Worm (Caenorhabditis elegans) whole organism, L2 larva: ENCODE data around the gene srw-68.

Source experiments
- C34F6.9 ChIP-seq: fragments of 150-350 bp; optimal IDR thresholded peaks from 2 replicates; lab custom pipeline; 2014; ENCODE audit warnings: missing biosample characterization, missing genetic modification characterization
- F13H6.1 ChIP-seq: sonication (generic microtip); optimal IDR thresholded peaks from 2 replicates; lab custom pipeline; 2016; ENCODE audit warnings: missing genetic modification characterization, missing compliant biosample characterization
- R02D3.7 ChIP-seq: fragments of 150-350 bp; optimal IDR thresholded peaks from 2 replicates; lab custom pipeline; 2014; ENCODE audit warnings: missing biosample characterization, missing genetic modification characterization
- Y55F3AM.14 ChIP-seq: fragments of 200-800 bp; sonication (Bioruptor generic); optimal IDR thresholded peaks from 2 replicates; lab custom pipeline; 2018; ENCODE audit warnings: mild to moderate bottlenecking, missing genetic modification characterization, missing compliant biosample characterization
- ZK546.5 ChIP-seq: sonication (generic microtip); optimal IDR thresholded peaks from 2 replicates; lab custom pipeline; 2017; ENCODE audit warnings: missing biosample characterization, missing genetic modification characterization
- ama-1 ChIP-seq: fragments of 150-350 bp; optimal IDR thresholded peaks from 2 replicates; lab custom pipeline; 2018; ENCODE audit warnings: inconsistent platforms
- blmp-1 ChIP-seq: sonication (generic microtip); optimal IDR thresholded peaks from 2 replicates; lab custom pipeline; 2017; ENCODE audit warnings: missing genetic modification characterization, mild to moderate bottlenecking, missing compliant biosample characterization, antibody characterized with exemption, moderate library complexity; ENCODE audit not compliant: insufficient read depth
- ceh-16 ChIP-seq: fragments of 150-350 bp; optimal IDR thresholded peaks from 2 replicates; lab custom pipeline; 2014; ENCODE audit warnings: missing biosample characterization, missing genetic modification characterization
- ceh-82 ChIP-seq: fragments of 150-350 bp; optimal IDR thresholded peaks from 2 replicates; lab custom pipeline; 2014; ENCODE audit warnings: missing biosample characterization, missing genetic modification characterization
- dmd-4 ChIP-seq: sonication (generic microtip); optimal IDR thresholded peaks from 2 replicates; lab custom pipeline; 2017; ENCODE audit warnings: missing biosample characterization, missing genetic modification characterization
- egl-27 ChIP-seq: sonication (generic microtip); optimal IDR thresholded peaks from 3 replicates; lab custom pipeline; 2017; ENCODE audit warnings: missing biosample characterization, missing genetic modification reagents, missing genetic modification characterization
- elt-1 ChIP-seq: fragments of 150-350 bp; optimal IDR thresholded peaks from 2 replicates; lab custom pipeline; 2014; ENCODE audit warnings: missing biosample characterization, missing genetic modification characterization
- elt-3 ChIP-seq: sonication (generic microtip); optimal IDR thresholded peaks from 2 replicates; lab custom pipeline; 2017; ENCODE audit warnings: missing biosample characterization, missing genetic modification characterization
- fos-1 ChIP-seq: fragments of 150-350 bp; optimal IDR thresholded peaks from 2 replicates; lab custom pipeline; 2014; ENCODE audit warnings: missing biosample characterization, missing genetic modification characterization
- lin-11 ChIP-seq: fragments of 150-350 bp; sonication (generic microtip); optimal IDR thresholded peaks from 2 replicates; lab custom pipeline; 2014; ENCODE audit warnings: missing biosample characterization, missing genetic modification characterization, inconsistent platforms, mixed read lengths
- lin-13 ChIP-seq: fragments of 150-350 bp; optimal IDR thresholded peaks from 2 replicates; lab custom pipeline; 2014; ENCODE audit warnings: missing biosample characterization, missing genetic modification reagents, missing genetic modification characterization
- lin-39 ChIP-seq: fragments of 150-350 bp; optimal IDR thresholded peaks from 2 replicates; lab custom pipeline; 2014; ENCODE audit warnings: missing biosample characterization, missing genetic modification reagents, missing genetic modification characterization
- lsy-2 ChIP-seq, 2 experiments: fragments of 150-350 bp in 1 of 2; sonication (generic microtip) in 1 of 2; optimal IDR thresholded peaks; 2 replicates each; lab custom pipeline; 2014 to 2017; ENCODE audit warnings: missing biosample characterization in 2 of 2, missing genetic modification characterization in 2 of 2
- mab-5 ChIP-seq: fragments of 150-350 bp; optimal IDR thresholded peaks from 2 replicates; lab custom pipeline; 2014; ENCODE audit warnings: missing biosample characterization, missing genetic modification characterization
- mbf-1 ChIP-seq: sonication (generic microtip); optimal IDR thresholded peaks from 2 replicates; lab custom pipeline; 2017; ENCODE audit warnings: missing biosample characterization, missing genetic modification characterization
- mdl-1 ChIP-seq, 2 experiments: fragments of 150-350 bp in 1 of 2; sonication (generic microtip) in 1 of 2; optimal IDR thresholded peaks; 2 replicates each; lab custom pipeline; 2017; ENCODE audit warnings: missing biosample characterization in 2 of 2, missing genetic modification characterization in 2 of 2
- nhr-10 ChIP-seq: sonication (generic microtip); optimal IDR thresholded peaks from 2 replicates; lab custom pipeline; 2017; ENCODE audit warnings: missing biosample characterization, missing genetic modification characterization
- nhr-11 ChIP-seq: fragments of 150-350 bp; optimal IDR thresholded peaks from 2 replicates; lab custom pipeline; 2014; ENCODE audit warnings: missing biosample characterization, missing genetic modification characterization
- nhr-12 ChIP-seq: fragments of 150-350 bp; optimal IDR thresholded peaks from 2 replicates; lab custom pipeline; 2014; ENCODE audit warnings: missing biosample characterization, missing genetic modification characterization
- nhr-129 ChIP-seq: fragments of 150-350 bp; optimal IDR thresholded peaks from 2 replicates; lab custom pipeline; 2014; ENCODE audit warnings: missing biosample characterization, missing genetic modification characterization
- nhr-21 ChIP-seq: fragments of 150-350 bp; optimal IDR thresholded peaks from 2 replicates; lab custom pipeline; 2014; ENCODE audit warnings: missing biosample characterization, missing genetic modification characterization
- nhr-237 ChIP-seq: fragments of 150-350 bp; optimal IDR thresholded peaks from 2 replicates; lab custom pipeline; 2014; ENCODE audit warnings: missing biosample characterization, missing genetic modification characterization
- nhr-77 ChIP-seq: fragments of 150-350 bp; optimal IDR thresholded peaks from 2 replicates; lab custom pipeline; 2014; ENCODE audit warnings: missing biosample characterization, missing genetic modification characterization
- sem-4 ChIP-seq: fragments of 150-350 bp; optimal IDR thresholded peaks from 2 replicates; lab custom pipeline; 2014; ENCODE audit warnings: missing biosample characterization, missing genetic modification reagents, missing genetic modification characterization
- sma-3 ChIP-seq: sonication (generic microtip); optimal IDR thresholded peaks from 2 replicates; lab custom pipeline; 2016; ENCODE audit warnings: missing genetic modification reagents, missing genetic modification characterization, missing compliant biosample characterization
- sma-9 ChIP-seq, 2 experiments: fragments of 150-350 bp in 1 of 2; sonication (generic microtip) in 1 of 2; optimal IDR thresholded peaks; 2 replicates each; lab custom pipeline; 2014 to 2016; ENCODE audit warnings: missing genetic modification characterization in 2 of 2, mild to moderate bottlenecking in 1 of 2, missing biosample characterization in 1 of 2, missing compliant biosample characterization in 1 of 2, missing genetic modification reagents in 1 of 2, moderate library complexity in 1 of 2
- snpc-4 ChIP-seq: fragments of 150-350 bp; optimal IDR thresholded peaks from 2 replicates; lab custom pipeline; 2014; ENCODE audit warnings: missing biosample characterization, missing genetic modification characterization
- unc-39 ChIP-seq: fragments of 150-350 bp; optimal IDR thresholded peaks from 2 replicates; lab custom pipeline; 2014; ENCODE audit warnings: missing biosample characterization, missing genetic modification characterization
- unc-55 ChIP-seq: fragments of 150-350 bp; sonication (generic microtip); optimal IDR thresholded peaks from 3 replicates; lab custom pipeline; 2014; ENCODE audit warnings: missing biosample characterization, missing genetic modification reagents, missing genetic modification characterization
- ztf-1 ChIP-seq: fragments of 200-800 bp; sonication (Bioruptor generic); conservative IDR thresholded peaks from 2 replicates; pipeline ENCODE4 v1.3.6; 2022; ENCODE audit warnings: missing genetic modification characterization, missing compliant biosample characterization
- ztf-11 ChIP-seq: sonication (generic microtip); optimal IDR thresholded peaks from 2 replicates; lab custom pipeline; 2017; ENCODE audit warnings: missing biosample characterization, missing genetic modification characterization
- ztf-4 ChIP-seq: fragments of 150-350 bp; optimal IDR thresholded peaks from 2 replicates; lab custom pipeline; 2014; ENCODE audit warnings: missing biosample characterization, missing genetic modification characterization

The srw-68 gene

ce11 chrV:7432441-7433146 lies 6.1 kb upstream of the srw-68 start:
- TF ChIP-seq nhr-77 (tag; lab: Kevin White, UChicago), result no peak
- no peak for TF ChIP-seq sem-4 (tag; lab: Kevin White, UChicago)
- peak; percentile 45 for TF ChIP-seq ztf-4 (tag; lab: Kevin White, UChicago)
- TF ChIP-seq egl-27 (tag; lab: Kevin White, UChicago), result no peak
- no peak for TF ChIP-seq sma-9 (GFP tag; optimal IDR thresholded peaks at IDR 0.05; lab: Kevin White, UChicago)
- TF ChIP-seq sma-9 (tag; optimal IDR thresholded peaks at IDR 0.05; lab: Kevin White, UChicago), result no peak
- no peak for TF ChIP-seq ztf-1 (GFP tag; lab: Robert Waterston, UW)
- TF ChIP-seq ceh-16 (tag; lab: Kevin White, UChicago), result no peak
- no peak for TF ChIP-seq C34F6.9 (tag; lab: Kevin White, UChicago)
- peak; percentile 10 for TF ChIP-seq nhr-129
- TF ChIP-seq lin-13 (GFP tag; lab: Kevin White, UChicago), result no peak
- TF ChIP-seq sma-3 (GFP tag; lab: Kevin White, UChicago), result no peak
- no peak for TF ChIP-seq ZK546.5 (tag; lab: Kevin White, UChicago)
- TF ChIP-seq blmp-1 (tag; lab: Kevin White, UChicago), result no peak
- TF ChIP-seq mbf-1, result no peak
- TF ChIP-seq unc-39, result no peak
- TF ChIP-seq lin-11 (tag; lab: Kevin White, UChicago), result no peak
- TF ChIP-seq ama-1 (lab: Kevin White, UChicago), result peak; percentile 82
- no peak for TF ChIP-seq elt-1 (tag; lab: Kevin White, UChicago)
- TF ChIP-seq nhr-237, result no peak
- TF ChIP-seq snpc-4 (tag; lab: Kevin White, UChicago), result no peak
- TF ChIP-seq fos-1 (tag; lab: Kevin White, UChicago), result no peak
- TF ChIP-seq dmd-4 (tag; lab: Kevin White, UChicago), result no peak
- TF ChIP-seq nhr-10 (tag; lab: Kevin White, UChicago), result no peak
- TF ChIP-seq F13H6.1 (tag; lab: Kevin White, UChicago), result no peak
- no peak for TF ChIP-seq mdl-1 (tag; optimal IDR thresholded peaks at IDR 0.05; lab: Kevin White, UChicago)
- no peak for TF ChIP-seq R02D3.7 (tag; lab: Kevin White, UChicago)
- no peak for TF ChIP-seq lsy-2 (tag; optimal IDR thresholded peaks at IDR 0.05; lab: Kevin White, UChicago)
- TF ChIP-seq nhr-11 (tag; lab: Kevin White, UChicago), result no peak
- TF ChIP-seq ceh-82, result no peak
- TF ChIP-seq nhr-21 (tag; lab: Kevin White, UChicago), result peak; percentile 33

ce11 chrV:7431016-7431415 lies 4.5 kb upstream of the srw-68 start, which contains the start of gene srw-71:
srw-71 (minus strand) TSS chrV:7431116.
- TF ChIP-seq mdl-1 (tag; optimal IDR thresholded peaks at IDR 0.05; lab: Kevin White, UChicago), result no peak
- TF ChIP-seq F13H6.1 (tag; lab: Kevin White, UChicago), result no peak
- no peak for TF ChIP-seq ZK546.5 (tag; lab: Kevin White, UChicago)
- TF ChIP-seq elt-3 (tag; lab: Kevin White, UChicago), result no peak
- no peak for TF ChIP-seq nhr-21 (tag; lab: Kevin White, UChicago)
- no peak for TF ChIP-seq lin-39 (tag; lab: Kevin White, UChicago)
- no peak for TF ChIP-seq snpc-4 (tag; lab: Kevin White, UChicago)
- no peak for TF ChIP-seq mbf-1
- no peak for TF ChIP-seq mab-5 (tag; lab: Kevin White, UChicago)

- TF ChIP-seq sma-3 (GFP tag; lab: Kevin White, UChicago), result no peak
- no peak for TF ChIP-seq Y55F3AM.14 (GFP tag; lab: Kevin White, UChicago)
- no peak for TF ChIP-seq mdl-1 (tag; optimal IDR thresholded peaks at IDR 0.05; lab: Kevin White, UChicago)
- no peak for TF ChIP-seq unc-55 (GFP tag; lab: Kevin White, UChicago)
- TF ChIP-seq ztf-11 (tag; lab: Kevin White, UChicago), result no peak
- TF ChIP-seq nhr-12, result no peak
Observed at ce11 chrV:7428880-7429279, 2.4 kb upstream of the srw-68 start, which contains the start of gene srw-69. srw-69 (minus strand) TSS chrV:7428980.
